Worm (Caenorhabditis elegans) whole organism, L4 larva: ENCODE data around the gene mig-23.

Experiments used
- ZK546.5 ChIP-seq, 2 experiments: sonication (generic microtip); optimal IDR thresholded peaks; 2 replicates each; lab custom pipeline; 2017; ENCODE audit warnings: missing biosample characterization in 2 of 2, missing genetic modification characterization in 2 of 2
- hlh-30 ChIP-seq: sonication (generic microtip); optimal IDR thresholded peaks from 2 replicates; lab custom pipeline; 2017; ENCODE audit warnings: antibody characterized with exemption, mild to moderate bottlenecking, missing genetic modification characterization, missing compliant biosample characterization; ENCODE audit not compliant: insufficient read depth
- jun-1 ChIP-seq: fragments of 150-350 bp; optimal IDR thresholded peaks from 2 replicates; lab custom pipeline; 2014; ENCODE audit warnings: missing biosample characterization, missing genetic modification reagents, missing genetic modification characterization
- nhr-10 ChIP-seq: fragments of 150-350 bp; optimal IDR thresholded peaks from 2 replicates; lab custom pipeline; 2014; ENCODE audit warnings: missing biosample characterization, missing genetic modification characterization
- nhr-237 ChIP-seq: sonication (generic microtip); optimal IDR thresholded peaks from 2 replicates; lab custom pipeline; 2017; ENCODE audit warnings: missing biosample characterization, missing genetic modification characterization
- nhr-6 ChIP-seq: fragments of 150-350 bp; optimal IDR thresholded peaks from 2 replicates; lab custom pipeline; 2014; ENCODE audit warnings: missing biosample characterization, missing genetic modification characterization
- nhr-76 ChIP-seq: fragments of 150-350 bp; optimal IDR thresholded peaks from 2 replicates; lab custom pipeline; 2014; ENCODE audit warnings: missing biosample characterization, missing genetic modification characterization
- pqm-1 ChIP-seq: sonication (generic microtip); optimal IDR thresholded peaks from 2 replicates; lab custom pipeline; 2017; ENCODE audit warnings: missing biosample characterization, missing genetic modification characterization
- snpc-4 ChIP-seq: fragments of 150-350 bp; optimal IDR thresholded peaks from 2 replicates; lab custom pipeline; 2014; ENCODE audit warnings: missing biosample characterization, missing genetic modification characterization
- unc-39 ChIP-seq: sonication (generic microtip); optimal IDR thresholded peaks from 2 replicates; lab custom pipeline; 2017; ENCODE audit warnings: missing biosample characterization, missing genetic modification characterization
- zip-2 ChIP-seq: fragments of 150-350 bp; optimal IDR thresholded peaks from 2 replicates; lab custom pipeline; 2014; ENCODE audit warnings: missing biosample characterization, missing genetic modification characterization
- ztf-11 ChIP-seq: fragments of 150-350 bp; optimal IDR thresholded peaks from 2 replicates; lab custom pipeline; 2014; ENCODE audit warnings: missing biosample characterization, missing genetic modification characterization

DNA sequence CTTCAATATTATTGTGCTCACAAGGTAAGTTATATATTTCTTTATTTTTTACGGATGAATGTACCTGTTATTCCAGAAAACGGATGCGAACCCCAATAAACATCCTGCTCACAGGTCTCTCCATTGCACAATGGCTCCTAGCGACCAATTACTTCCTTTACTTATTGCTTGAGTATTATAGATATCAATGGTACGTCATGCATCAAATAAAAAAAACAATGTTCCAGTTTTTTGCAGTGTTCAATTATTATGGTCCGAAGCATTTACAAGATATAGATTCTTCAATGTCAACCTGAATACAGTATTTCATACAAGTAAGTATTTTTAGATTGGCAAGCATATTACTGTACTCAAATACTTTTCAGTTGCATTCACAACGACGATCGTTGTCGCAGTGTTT, 15.7 kb downstream of the mig-23 start:
- TF ChIP-seq nhr-237 (tag; lab: Kevin White, UChicago): no peak
- TF ChIP-seq nhr-76 (tag; lab: Kevin White, UChicago): no peak
- no peak for TF ChIP-seq unc-39 (tag; lab: Kevin White, UChicago)
- no peak for TF ChIP-seq nhr-10 (tag; lab: Kevin White, UChicago)
- no peak for TF ChIP-seq pqm-1 (tag; lab: Kevin White, UChicago)
- TF ChIP-seq ztf-11 (tag; lab: Kevin White, UChicago): no peak
- TF ChIP-seq zip-2 (tag; lab: Kevin White, UChicago): no peak
- no peak for TF ChIP-seq snpc-4 (tag; lab: Kevin White, UChicago)
- no peak for TF ChIP-seq ZK546.5 (tag; optimal IDR thresholded peaks at IDR 0.05; lab: Kevin White, UChicago)
- no peak for TF ChIP-seq nhr-6 (tag; lab: Kevin White, UChicago)
- TF ChIP-seq hlh-30 (tag; lab: Kevin White, UChicago): no peak
- TF ChIP-seq jun-1 (tag; lab: Kevin White, UChicago): no peak
